Fruit fly (Drosophila melanogaster) whole organism, embryonic: ENCODE measurements around the gene CG4586.

ENCODE experiments used
- Aef1 ChIP-seq: fragments of 200-800 bp; sonication (Bioruptor generic); IDR thresholded peaks from 3 replicates; pipeline ENCODE4 v1.3.6; 2022; ENCODE audit warnings: missing biosample characterization, missing genetic modification characterization
- B-H1 ChIP-seq: fragments of 200-800 bp; sonication (Bioruptor generic); IDR thresholded peaks from 3 replicates; pipeline ENCODE4 v1.3.6; 2022; ENCODE audit warnings: missing biosample characterization, missing genetic modification characterization
- Blimp-1 ChIP-seq: fragments of 200-800 bp; sonication (Bioruptor generic); optimal IDR thresholded peaks from 3 replicates; lab custom pipeline; 2018; ENCODE audit warnings: missing biosample characterization, missing genetic modification characterization, mild to moderate bottlenecking, moderate library complexity, missing genetic modification reagents
- CG10959 ChIP-seq: fragments of 200-800 bp; sonication (Bioruptor generic); IDR thresholded peaks from 2 replicates; pipeline ENCODE4 v1.3.6; 2022; ENCODE audit warnings: missing biosample characterization, missing genetic modification characterization
- CG11085 ChIP-seq: fragments of 200-800 bp; sonication (Bioruptor generic); IDR thresholded peaks from 2 replicates; pipeline ENCODE4 v1.3.6; 2022; ENCODE audit warnings: missing biosample characterization, missing genetic modification characterization
- CG12299 ChIP-seq: fragments of 200-800 bp; sonication (Bioruptor generic); optimal IDR thresholded peaks from 2 replicates; lab custom pipeline; 2018; ENCODE audit warnings: missing biosample characterization, mild to moderate bottlenecking, missing genetic modification characterization
- CG14965 ChIP-seq: fragments of 200-800 bp; sonication (Bioruptor generic); optimal IDR thresholded peaks from 2 replicates; lab custom pipeline; 2016; ENCODE audit warnings: missing biosample characterization, missing genetic modification characterization, borderline replicate concordance
- CG1647 ChIP-seq: fragments of 200-800 bp; sonication (Bioruptor generic); optimal IDR thresholded peaks from 3 replicates; lab custom pipeline; 2016; ENCODE audit warnings: missing biosample characterization, missing genetic modification characterization
- CG17186 ChIP-seq: fragments of 200-800 bp; sonication (Bioruptor generic); optimal IDR thresholded peaks from 3 replicates; lab custom pipeline; 2017; ENCODE audit warnings: missing biosample characterization, missing genetic modification reagents, missing genetic modification characterization
- CG17829 ChIP-seq: fragments of 200-800 bp; optimal IDR thresholded peaks from 2 replicates; lab custom pipeline; 2019; ENCODE audit warnings: missing biosample characterization, mild to moderate bottlenecking, missing genetic modification characterization, moderate library complexity
- CG31224 ChIP-seq: fragments of 200-800 bp; sonication (Bioruptor generic); IDR thresholded peaks from 2 replicates; pipeline ENCODE4 v1.3.6; 2022; ENCODE audit warnings: missing biosample characterization, missing genetic modification characterization
- CG32767 ChIP-seq: fragments of 200-800 bp; sonication (Bioruptor generic); IDR thresholded peaks from 2 replicates; pipeline ENCODE4 v1.3.6; 2022; ENCODE audit warnings: missing biosample characterization, missing genetic modification characterization
- CG34422 ChIP-seq: fragments of 200-800 bp; sonication (Bioruptor generic); IDR thresholded peaks from 3 replicates; pipeline ENCODE4 v1.3.6; 2022; ENCODE audit warnings: missing biosample characterization, missing genetic modification characterization
- CG6791 ChIP-seq: fragments of 200-800 bp; sonication (Bioruptor generic); IDR thresholded peaks from 3 replicates; pipeline ENCODE4 v1.3.6; 2022; ENCODE audit warnings: missing biosample characterization, missing genetic modification characterization; ENCODE audit not compliant: partially characterized antibody
- CG6813 ChIP-seq: fragments of 200-800 bp; sonication (Bioruptor generic); optimal IDR thresholded peaks from 2 replicates; lab custom pipeline; 2017; ENCODE audit warnings: missing biosample characterization, missing genetic modification characterization, mild to moderate bottlenecking, moderate library complexity, missing genetic modification reagents
- CG6854 ChIP-seq: fragments of 200-800 bp; sonication (Bioruptor generic); optimal IDR thresholded peaks from 3 replicates; lab custom pipeline; 2017; ENCODE audit warnings: missing biosample characterization, mild to moderate bottlenecking, missing genetic modification characterization
- CG7556 ChIP-seq: fragments of 200-800 bp; sonication (Bioruptor generic); optimal IDR thresholded peaks from 2 replicates; lab custom pipeline; 2017; ENCODE audit warnings: missing biosample characterization, mild to moderate bottlenecking, missing genetic modification characterization
- CG7745 ChIP-seq: fragments of 200-800 bp; sonication (Bioruptor generic); optimal IDR thresholded peaks from 2 replicates; lab custom pipeline; 2018; ENCODE audit warnings: missing biosample characterization, mild to moderate bottlenecking, missing genetic modification characterization, moderate library complexity
- CG7786 ChIP-seq: fragments of 200-800 bp; sonication (Bioruptor generic); optimal IDR thresholded peaks from 2 replicates; lab custom pipeline; 2016; ENCODE audit warnings: missing biosample characterization, missing genetic modification characterization
- CG7928 ChIP-seq: fragments of 200-800 bp; sonication (Bioruptor generic); optimal IDR thresholded peaks from 2 replicates; lab custom pipeline; 2017; ENCODE audit warnings: missing biosample characterization, mild to moderate bottlenecking, missing genetic modification characterization
- CG8388 ChIP-seq: fragments of 200-800 bp; sonication (Bioruptor generic); optimal IDR thresholded peaks from 2 replicates; lab custom pipeline; 2019; ENCODE audit warnings: missing biosample characterization, mild to moderate bottlenecking, missing genetic modification characterization, moderate library complexity
- CG8924 ChIP-seq: fragments of 200-800 bp; optimal IDR thresholded peaks from 3 replicates; lab custom pipeline; 2019; ENCODE audit warnings: missing biosample characterization, mild to moderate bottlenecking, missing genetic modification characterization, moderate library complexity
- CG9215 ChIP-seq: fragments of 200-800 bp; sonication (Bioruptor generic); IDR thresholded peaks from 2 replicates; pipeline ENCODE4 v1.3.6; 2022; ENCODE audit warnings: missing biosample characterization, missing genetic modification characterization
- CG9797 ChIP-seq: fragments of 200-800 bp; sonication (Bioruptor generic); optimal IDR thresholded peaks from 3 replicates; lab custom pipeline; 2018; ENCODE audit warnings: missing biosample characterization, mild to moderate bottlenecking, missing genetic modification characterization
- Camta ChIP-seq: fragments of 200-800 bp; sonication (Bioruptor generic); optimal IDR thresholded peaks from 2 replicates; lab custom pipeline; 2016; ENCODE audit warnings: missing biosample characterization, missing genetic modification characterization
- Deaf1 ChIP-seq: fragments of 200-800 bp; optimal IDR thresholded peaks from 3 replicates; lab custom pipeline; 2019; ENCODE audit warnings: missing biosample characterization, mild to moderate bottlenecking, missing genetic modification characterization, moderate library complexity
- Hsf ChIP-seq: fragments of 200-800 bp; sonication (Bioruptor generic); optimal IDR thresholded peaks from 3 replicates; lab custom pipeline; 2016; ENCODE audit warnings: missing biosample characterization, missing genetic modification characterization
- Poxn ChIP-seq: fragments of 200-800 bp; sonication (Bioruptor generic); IDR thresholded peaks from 2 replicates; pipeline ENCODE4 v1.3.6; 2022; ENCODE audit warnings: missing biosample characterization, missing genetic modification characterization
- Scr ChIP-seq: fragments of 200-800 bp; sonication (Bioruptor generic); IDR thresholded peaks from 2 replicates; pipeline ENCODE4 v1.3.6; 2022; ENCODE audit warnings: missing biosample characterization, missing genetic modification characterization; ENCODE audit not compliant: partially characterized antibody
- Tbp ChIP-seq: fragments of >200 bp; optimal IDR thresholded peaks from 2 replicates; lab custom pipeline; 2018; ENCODE audit warnings: missing biosample characterization, missing genetic modification characterization
- ap ChIP-seq: fragments of 200-800 bp; sonication (Bioruptor generic); IDR thresholded peaks from 2 replicates; pipeline ENCODE4 v1.3.6; 2022; ENCODE audit warnings: missing biosample characterization, missing genetic modification characterization
- ci ChIP-seq: fragments of 200-800 bp; sonication (Bioruptor generic); IDR thresholded peaks from 3 replicates; pipeline ENCODE4 v1.3.6; 2022; ENCODE audit warnings: missing biosample characterization, missing genetic modification characterization
- dan ChIP-seq: fragments of 200-800 bp; sonication (Bioruptor generic); IDR thresholded peaks from 2 replicates; pipeline ENCODE4 v1.3.6; 2022; ENCODE audit warnings: missing biosample characterization, missing genetic modification characterization
- eve ChIP-seq, 2 experiments: fragments of >200 bp; optimal IDR thresholded peaks; 2 replicates each; lab custom pipeline; 2017; ENCODE audit warnings: missing biosample characterization in 2 of 2, missing genetic modification characterization in 2 of 2
- fd102C ChIP-seq: fragments of 200-800 bp; sonication (Bioruptor generic); optimal IDR thresholded peaks from 2 replicates; lab custom pipeline; 2018; ENCODE audit warnings: missing biosample characterization, mild to moderate bottlenecking, missing genetic modification characterization, moderate library complexity
- fru ChIP-seq: fragments of >200 bp; optimal IDR thresholded peaks from 2 replicates; lab custom pipeline; 2017
- fu2 ChIP-seq: fragments of 200-800 bp; sonication (Bioruptor generic); optimal IDR thresholded peaks from 2 replicates; lab custom pipeline; 2016; ENCODE audit warnings: missing biosample characterization, missing genetic modification characterization
- hbn ChIP-seq: fragments of 200-800 bp; sonication (Bioruptor generic); IDR thresholded peaks from 2 replicates; pipeline ENCODE4 v1.3.6; 2022; ENCODE audit warnings: missing biosample characterization, missing genetic modification characterization; ENCODE audit not compliant: partially characterized antibody
- jing ChIP-seq: fragments of 200-800 bp; sonication (Bioruptor generic); optimal IDR thresholded peaks from 2 replicates; lab custom pipeline; 2018; ENCODE audit warnings: missing biosample characterization, mild to moderate bottlenecking, missing genetic modification characterization
- kay ChIP-seq: fragments of 200-800 bp; sonication (Bioruptor generic); optimal IDR thresholded peaks from 2 replicates; lab custom pipeline; 2016; ENCODE audit warnings: missing biosample characterization, missing genetic modification characterization
- maf-S ChIP-seq: fragments of 200-800 bp; sonication (Bioruptor generic); optimal IDR thresholded peaks from 2 replicates; lab custom pipeline; 2016; ENCODE audit warnings: missing biosample characterization, missing genetic modification characterization
- pzg ChIP-seq: fragments of 200-800 bp; sonication (Bioruptor generic); optimal IDR thresholded peaks from 3 replicates; lab custom pipeline; 2018; ENCODE audit warnings: missing biosample characterization, mild to moderate bottlenecking, missing genetic modification characterization, moderate library complexity
- sc ChIP-seq, 3 experiments: fragments of >200 bp in 2 of 3; fragments of 200-800 bp in 1 of 3; sonication (Bioruptor generic) in 1 of 3; optimal IDR thresholded peaks; 2 replicates in 2 of 3; 3 replicates in 1 of 3; lab custom pipeline; 2017; ENCODE audit warnings: mild to moderate bottlenecking in 1 of 3, missing biosample characterization in 1 of 3, missing genetic modification characterization in 1 of 3, missing genetic modification reagents in 1 of 3
- scrt ChIP-seq: fragments of 200-800 bp; sonication (Bioruptor generic); optimal IDR thresholded peaks from 2 replicates; lab custom pipeline; 2018; ENCODE audit warnings: missing biosample characterization, mild to moderate bottlenecking, missing genetic modification characterization, moderate library complexity
- sens ChIP-seq: fragments of 200-800 bp; sonication (Bioruptor generic); peaks from one replicate; lab custom pipeline; 2016; ENCODE audit warnings: missing biosample characterization, missing genetic modification characterization
- sisA ChIP-seq: fragments of 200-800 bp; sonication (Bioruptor generic); IDR thresholded peaks from 2 replicates; pipeline ENCODE4 v1.3.6; 2022; ENCODE audit warnings: missing biosample characterization, missing genetic modification characterization
- slbo ChIP-seq: fragments of 200-800 bp; sonication (Bioruptor generic); IDR thresholded peaks from 2 replicates; pipeline ENCODE4 v1.3.6; 2022; ENCODE audit warnings: missing biosample characterization, missing genetic modification characterization
- ttk ChIP-seq: fragments of 200-800 bp; sonication (Bioruptor generic); IDR thresholded peaks from 2 replicates; pipeline ENCODE4 v2.1.2; 2022; ENCODE audit warnings: missing biosample characterization, missing genetic modification characterization
- zen ChIP-seq: fragments of 200-800 bp; sonication (Bioruptor generic); optimal IDR thresholded peaks from 3 replicates; lab custom pipeline; 2018; ENCODE audit warnings: missing biosample characterization, mild to moderate bottlenecking, missing genetic modification characterization, moderate library complexity

CG4586 gene

dm6 chrX:6985182-6985851 lies 15.6 kb downstream of the CG4586 start (continued):
- TF ChIP-seq CG7928 (GFP tag; lab: Kevin White, UChicago), result no peak
- no peak for TF ChIP-seq sc (optimal IDR thresholded peaks at IDR 0.05; lab: Kevin White, UChicago)
- peak; percentile 75 for TF ChIP-seq sc (GFP tag; optimal IDR thresholded peaks at IDR 0.05; lab: Kevin White, UChicago)
- TF ChIP-seq Poxn (GFP tag; lab: Robert Waterston, UW), result no peak
- TF ChIP-seq CG14965, result peak; percentile 3
- peak; percentile 44 for TF ChIP-seq fu2 (GFP tag; lab: Kevin White, UChicago)
- TF ChIP-seq Blimp-1, result peak; percentile 85
- TF ChIP-seq CG17829 (tag; lab: Kevin White, UChicago), result peak; percentile 88
- TF ChIP-seq CG12299 (tag; lab: Kevin White, UChicago), result peak; percentile 35
- TF ChIP-seq CG6813, result peak; percentile 68
- TF ChIP-seq Tbp (GFP tag; lab: Kevin White, UChicago), result no peak
- peak; percentile 44; the same call in 1 of the 2 replicates for TF ChIP-seq Scr
- peak; percentile 56 for TF ChIP-seq ttk (GFP tag; lab: Robert Waterston, UW)
- TF ChIP-seq fd102C (GFP tag; lab: Kevin White, UChicago), result no peak
- TF ChIP-seq pzg (GFP tag; lab: Kevin White, UChicago), result peak; percentile 1
- TF ChIP-seq ci (GFP tag; lab: Robert Waterston, UW), result peak; percentile 87
- peak; percentile 37 for TF ChIP-seq B-H1 (GFP tag; lab: Robert Waterston, UW)
- no peak; the same call in 1 of the 2 replicates for TF ChIP-seq dan (GFP tag; lab: Robert Waterston, UW)
- peak; percentile 89 for TF ChIP-seq scrt
- TF ChIP-seq maf-S (GFP tag; lab: Kevin White, UChicago), result peak; percentile 70
- peak; percentile 71; the same call in 2 of the 3 replicates for TF ChIP-seq CG6791 (GFP tag; lab: Robert Waterston, UW)
- TF ChIP-seq CG8388 (GFP tag; lab: Kevin White, UChicago), result peak; percentile 86
- TF ChIP-seq CG10959, result peak; percentile 67
- no peak; the same call in 2 of the 3 replicates for TF ChIP-seq CG34422 (GFP tag; lab: Robert Waterston, UW)
- peak; percentile 44; the same call in 1 of the 2 replicates for TF ChIP-seq CG9215 (GFP tag; lab: Robert Waterston, UW)
- TF ChIP-seq hbn (GFP tag; lab: Robert Waterston, UW), result no peak
- no peak for TF ChIP-seq fru
- peak; percentile 48 for TF ChIP-seq Deaf1
- peak; percentile 80 for TF ChIP-seq Camta
- peak; percentile 44 for TF ChIP-seq jing (GFP tag; lab: Kevin White, UChicago)
- peak; percentile 84 for TF ChIP-seq Hsf (GFP tag; lab: Kevin White, UChicago)
- TF ChIP-seq CG1647 (GFP tag; lab: Kevin White, UChicago), result no peak
- TF ChIP-seq kay, result peak; percentile 56
- TF ChIP-seq slbo, result peak; percentile 66
- peak; percentile 10 for TF ChIP-seq CG6854 (GFP tag; lab: Kevin White, UChicago)
- peak in 1 of 2 experiments; percentile 91 for TF ChIP-seq eve (GFP tag; optimal IDR thresholded peaks at IDR 0.05; lab: Kevin White, UChicago)
- no peak for TF ChIP-seq CG9797 (GFP tag; lab: Kevin White, UChicago)
- no peak for TF ChIP-seq CG7745 (tag; lab: Kevin White, UChicago)
- peak; percentile 79 for TF ChIP-seq CG7556 (GFP tag; lab: Kevin White, UChicago)
- TF ChIP-seq CG7786, result peak; percentile 74
- TF ChIP-seq sisA (GFP tag; lab: Robert Waterston, UW), result peak; percentile 77
- TF ChIP-seq ap (GFP tag; lab: Robert Waterston, UW), result 0 out of 2 replicates have a peak, but pooled peaks have one; percentile 24
- TF ChIP-seq CG11085, result no peak; the same call in 1 of the 2 replicates
- TF ChIP-seq CG31224 (GFP tag; lab: Robert Waterston, UW), result peak; percentile 54
- TF ChIP-seq CG32767 (GFP tag; lab: Robert Waterston, UW), result 0 out of 2 replicates have a peak, but pooled peaks have one; percentile 39
- peak; percentile 41 for TF ChIP-seq zen (tag; lab: Kevin White, UChicago)
- TF ChIP-seq sens, result peak; percentile 99
- TF ChIP-seq Aef1 (GFP tag; lab: Robert Waterston, UW), result peak; percentile 24; the same call in 1 of the 3 replicates
- no peak for TF ChIP-seq CG17186 (GFP tag; lab: Kevin White, UChicago)
- TF ChIP-seq CG8924 (tag; lab: Kevin White, UChicago), result peak; percentile 89
